Worm (Caenorhabditis elegans) whole organism, L3 larva: ENCODE measurements around the gene ZK688.9.

ENCODE experiments used
- R02D3.7 ChIP-seq: fragments of 150-350 bp; optimal IDR thresholded peaks from 2 replicates; lab custom pipeline; 2014; ENCODE audit warnings: missing biosample characterization, missing genetic modification characterization
- aly-2 ChIP-seq: fragments of 150-350 bp; optimal IDR thresholded peaks from 2 replicates; lab custom pipeline; 2014; ENCODE audit warnings: missing biosample characterization, missing genetic modification characterization
- ceh-82 ChIP-seq: fragments of 150-350 bp; optimal IDR thresholded peaks from 2 replicates; lab custom pipeline; 2014; ENCODE audit warnings: missing biosample characterization, missing genetic modification characterization
- elt-3 ChIP-seq, 3 experiments: fragments of 150-350 bp in 1 of 3; sonication (generic microtip) in 2 of 3; optimal IDR thresholded peaks; 2 replicates in 2 of 3; 4 replicates in 1 of 3; lab custom pipeline; 2014 to 2017; ENCODE audit warnings: missing biosample characterization in 3 of 3, missing genetic modification characterization in 3 of 3
- jun-1 ChIP-seq: fragments of 150-350 bp; optimal IDR thresholded peaks from 2 replicates; lab custom pipeline; 2014; ENCODE audit warnings: missing biosample characterization, missing genetic modification reagents, missing genetic modification characterization
- lin-39 ChIP-seq: fragments of 150-350 bp; optimal IDR thresholded peaks from 2 replicates; lab custom pipeline; 2018; ENCODE audit warnings: missing biosample characterization, missing genetic modification reagents, missing genetic modification characterization
- nhr-11 ChIP-seq: fragments of 150-350 bp; optimal IDR thresholded peaks from 2 replicates; lab custom pipeline; 2014; ENCODE audit warnings: missing biosample characterization, missing genetic modification characterization
- pha-4 ChIP-seq: fragments of 150-350 bp; optimal IDR thresholded peaks from 2 replicates; lab custom pipeline; 2014; ENCODE audit warnings: missing biosample characterization, missing genetic modification reagents, missing genetic modification characterization
- snpc-4 ChIP-seq: fragments of 150-350 bp; optimal IDR thresholded peaks from 2 replicates; lab custom pipeline; 2014; ENCODE audit warnings: missing biosample characterization, missing genetic modification characterization
- unc-62 ChIP-seq: fragments of 150-350 bp; sonication (generic microtip); optimal IDR thresholded peaks from 4 replicates; lab custom pipeline; 2014; ENCODE audit warnings: missing biosample characterization, missing genetic modification reagents, missing genetic modification characterization

- TF ChIP-seq jun-1 (tag; lab: Kevin White, UChicago) (no peak), unc-62 (GFP tag; lab: Kevin White, UChicago) (no peak), lin-39 (no peak), snpc-4 (no peak), ceh-82 (tag; lab: Kevin White, UChicago) (no peak), nhr-11 (no peak), aly-2 (no peak), R02D3.7 (no peak), pha-4 (tag; lab: Kevin White, UChicago) (no peak), elt-3 (tag; optimal IDR thresholded peaks at IDR 0.05; lab: Kevin White, UChicago) (no peak)
Measured at ce11 chrIII:7880132-7880715, 2.6 kb downstream of the ZK688.9 start.
